Worm (Caenorhabditis elegans): ENCODE results near the gene Y62E10A.19.
"Not testable (repeated sequence)": the region's sequence is repeated elsewhere in the genome, so short reads cannot be mapped to it uniquely, and the experiment has no call there.

Y62E10A.19 gene

DNA sequence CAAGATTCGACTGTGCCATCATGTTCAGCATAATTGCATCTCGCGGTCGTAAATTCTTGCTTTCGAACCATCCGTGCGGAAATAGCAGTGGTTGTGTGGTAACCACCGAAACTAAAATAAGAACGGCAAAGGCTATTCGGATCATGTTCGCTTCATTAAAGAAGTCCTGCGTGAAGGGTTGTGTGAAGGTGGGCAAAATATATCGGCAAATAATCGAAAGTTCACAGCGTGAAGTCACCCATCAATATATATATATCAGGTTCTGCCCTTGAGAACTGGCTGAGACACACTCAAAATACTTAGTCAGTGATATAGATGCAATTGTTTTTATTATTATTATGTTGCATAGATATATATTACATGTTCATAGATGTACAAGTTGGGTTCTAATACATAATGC is at the start of gene Y62E10A.19:
TSS of gene Y62E10A.19 (minus strand) at position 289 of the 400 bp plus-strand sequence.
- TF ChIP-seq nhr-237 (tag; optimal IDR thresholded peaks at IDR 0.05) (no peak), blmp-1 (tag; optimal IDR thresholded peaks at IDR 0.05; ENCODE audit: insufficient read depth) (peak; percentile 32)

DNA sequence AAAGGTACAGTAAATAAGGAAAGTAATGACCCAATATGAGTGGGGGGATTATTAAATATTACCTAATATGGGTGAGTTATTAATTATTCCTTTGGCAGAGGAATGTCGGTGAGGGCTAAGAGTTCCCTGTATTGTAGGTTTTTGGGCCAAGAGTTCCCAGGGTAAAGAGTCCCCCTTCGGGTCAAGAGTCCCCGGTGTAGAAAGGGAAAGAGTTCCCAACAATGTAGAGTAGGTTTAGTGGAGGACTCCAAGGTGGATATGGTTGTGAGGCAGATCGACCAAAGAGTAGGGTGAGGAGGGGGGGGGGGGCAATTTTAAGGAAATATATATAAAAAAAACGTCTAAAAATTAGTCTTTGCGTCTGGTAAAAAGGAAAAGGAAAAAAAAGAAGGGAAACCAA is 48.8 kb upstream of the Y62E10A.19 start:
- TF ChIP-seq snpc-4 (tag; optimal IDR thresholded peaks at IDR 0.05) (no peak), lin-13 (GFP tag; optimal IDR thresholded peaks at IDR 0.05) (no peak), ztf-11 (tag; optimal IDR thresholded peaks at IDR 0.05) (no peak)

DNA sequence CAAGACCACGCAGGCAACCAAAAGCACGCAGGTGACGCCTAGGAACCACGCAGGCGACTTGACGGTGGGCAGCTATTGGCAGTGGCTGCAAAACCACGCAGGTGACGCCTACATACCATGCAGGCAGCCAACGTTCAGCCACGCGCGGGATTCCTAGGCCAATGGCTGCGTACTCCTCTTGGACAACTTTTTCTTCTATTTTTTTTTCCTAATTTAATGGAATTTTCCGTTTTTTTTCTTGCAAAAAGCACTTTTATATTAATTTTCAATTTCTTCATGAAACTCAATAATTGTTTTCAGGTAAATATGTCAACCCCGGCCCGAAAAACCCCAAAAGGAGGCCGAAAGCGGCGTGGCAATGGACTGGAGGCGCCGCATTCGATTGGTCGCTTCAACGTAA is 47.1 kb upstream of the Y62E10A.19 start, which contains the start of gene Y38H8A.7:
TSS of gene Y38H8A.7 (plus strand) at position 301 of the 400 bp plus-strand sequence.
- TF ChIP-seq mbf-1 (tag; optimal IDR thresholded peaks at IDR 0.05); ama-1 (optimal IDR thresholded peaks at IDR 0.05); elt-3 (tag; optimal IDR thresholded peaks at IDR 0.05): not testable (repeated sequence)

- no peak for TF ChIP-seq snpc-4 (tag; optimal IDR thresholded peaks at IDR 0.05)
- no peak for TF ChIP-seq zag-1 (tag; optimal IDR thresholded peaks at IDR 0.05)
- TF ChIP-seq elt-1 (tag; optimal IDR thresholded peaks at IDR 0.05), result no peak
- TF ChIP-seq nhr-25 (tag; optimal IDR thresholded peaks at IDR 0.05), result no peak
- no peak for TF ChIP-seq fos-1 (tag; optimal IDR thresholded peaks at IDR 0.05)
- TF ChIP-seq nhr-11 (tag; optimal IDR thresholded peaks at IDR 0.05), result no peak
- TF ChIP-seq unc-39 (tag; optimal IDR thresholded peaks at IDR 0.05), result no peak
- no peak for TF ChIP-seq lsy-2 (tag; optimal IDR thresholded peaks at IDR 0.05)
These were observed 46.6 kb upstream of the Y62E10A.19 start, which contains the start of gene uso-1 for ce11 chrIV:13454698-13455097. TSS of gene uso-1 (minus strand) at chrIV:13454798.

- TF ChIP-seq gmeb-1 (tag; optimal IDR thresholded peaks at IDR 0.05) (no peak), zag-1 (tag; optimal IDR thresholded peaks at IDR 0.05) (no peak), elt-1 (tag; optimal IDR thresholded peaks at IDR 0.05) (no peak), ztf-1 (GFP tag; conservative IDR thresholded peaks at IDR 0.05) (no peak), ama-1 (optimal IDR thresholded peaks at IDR 0.05) (no peak), elt-3 (tag; optimal IDR thresholded peaks at IDR 0.05) (no peak), sma-3 (GFP tag; optimal IDR thresholded peaks at IDR 0.05) (no peak), nhr-25 (tag; optimal IDR thresholded peaks at IDR 0.05) (no peak), ceh-82 (tag; optimal IDR thresholded peaks at IDR 0.05) (no peak), lin-11 (tag; optimal IDR thresholded peaks at IDR 0.05) (no peak), nhr-21 (tag; optimal IDR thresholded peaks at IDR 0.05) (no peak), nhr-129 (tag; optimal IDR thresholded peaks at IDR 0.05) (peak; percentile 40), blmp-1 (tag; optimal IDR thresholded peaks at IDR 0.05; ENCODE audit: insufficient read depth) (no peak), ceh-16 (tag; optimal IDR thresholded peaks at IDR 0.05) (no peak), nhr-77 (tag; optimal IDR thresholded peaks at IDR 0.05) (no peak), R02D3.7 (tag; optimal IDR thresholded peaks at IDR 0.05) (no peak), nhr-12 (tag; optimal IDR thresholded peaks at IDR 0.05) (no peak), crh-2 (tag; optimal IDR thresholded peaks at IDR 0.05) (no peak), unc-55 (GFP tag; optimal IDR thresholded peaks at IDR 0.05) (peak; percentile 22), dmd-4 (tag; optimal IDR thresholded peaks at IDR 0.05) (no peak), sem-4 (tag; optimal IDR thresholded peaks at IDR 0.05) (no peak), nhr-6 (tag; optimal IDR thresholded peaks at IDR 0.05) (no peak), nhr-11 (tag; optimal IDR thresholded peaks at IDR 0.05) (no peak), lin-13 (GFP tag; optimal IDR thresholded peaks at IDR 0.05) (no peak), mbf-1 (tag; optimal IDR thresholded peaks at IDR 0.05) (no peak), F13H6.1 (tag; optimal IDR thresholded peaks at IDR 0.05) (no peak), lsy-2 (tag; optimal IDR thresholded peaks at IDR 0.05) (peak in 1 of 2 experiments; percentile 49), nhr-237 (tag; optimal IDR thresholded peaks at IDR 0.05) (no peak), skn-1 (tag; optimal IDR thresholded peaks at IDR 0.05) (no peak), C34F6.9 (tag; optimal IDR thresholded peaks at IDR 0.05) (peak; percentile 4), ztf-11 (tag; optimal IDR thresholded peaks at IDR 0.05) (no peak), lin-39 (tag; optimal IDR thresholded peaks at IDR 0.05) (no peak)
These were observed 45.4 kb upstream of the Y62E10A.19 start for ce11 chrIV:13453509-13453908.

Data from whole organism, L2 larva.